Worm (Caenorhabditis elegans): ENCODE results near the gene sas-5.

DNA sequence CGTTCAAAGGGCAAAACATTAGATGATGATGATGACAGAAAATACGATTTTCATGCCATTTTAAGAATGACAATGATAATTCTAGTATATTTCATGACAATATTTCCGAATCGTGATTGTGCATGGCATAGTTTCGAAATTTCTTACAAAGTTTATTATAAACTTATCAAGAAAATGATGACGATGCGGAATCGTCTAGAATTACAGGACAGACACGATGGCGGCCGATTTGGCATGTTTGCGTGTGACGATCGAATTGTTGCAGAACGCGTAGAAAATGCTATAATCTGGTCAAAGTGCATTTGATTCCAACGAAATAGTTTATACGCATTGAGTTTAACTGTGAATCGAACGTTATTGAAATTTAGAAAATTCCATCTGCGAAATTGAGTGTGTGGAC is 38.7 kb downstream of the sas-5 start:
- TF ChIP-seq zag-1 (tag; optimal IDR thresholded peaks at IDR 0.05) = no peak
- no peak for TF ChIP-seq lin-13 (GFP tag; optimal IDR thresholded peaks at IDR 0.05)
- TF ChIP-seq skn-1 (tag; optimal IDR thresholded peaks at IDR 0.05) = no peak
- no peak for TF ChIP-seq elt-3 (tag; optimal IDR thresholded peaks at IDR 0.05)
- TF ChIP-seq mdl-1 (tag; optimal IDR thresholded peaks at IDR 0.05) = no peak
- TF ChIP-seq snpc-4 (tag; optimal IDR thresholded peaks at IDR 0.05) = no peak
- TF ChIP-seq nhr-77 (tag; optimal IDR thresholded peaks at IDR 0.05) = no peak
- TF ChIP-seq ztf-4 (tag; optimal IDR thresholded peaks at IDR 0.05) = no peak
- TF ChIP-seq unc-62 (GFP tag; optimal IDR thresholded peaks at IDR 0.05) = no peak
- TF ChIP-seq ama-1 (optimal IDR thresholded peaks at IDR 0.05) = no peak
- TF ChIP-seq dmd-4 (tag; optimal IDR thresholded peaks at IDR 0.05) = no peak

Data from whole organism, L2 larva.